Worm (Caenorhabditis elegans): ENCODE results near the gene hrpk-2.

Gene hrpk-2

ce11 chrIII:7986585-7987171 is at the start of gene hrpk-2:
Gene hrpk-2, plus strand, starts transcription at chrIII:7987121.
- TF ChIP-seq lsl-1 (GFP tag; optimal IDR thresholded peaks at IDR 0.05) (peak; percentile 81), ztf-26 (tag; optimal IDR thresholded peaks at IDR 0.05) (no peak), nhr-27 (tag; optimal IDR thresholded peaks at IDR 0.05) (no peak), F39B2.1 (GFP tag; IDR thresholded peaks at IDR 0.05) (no peak), zim-3 (tag; optimal IDR thresholded peaks at IDR 0.05) (no peak), F52B5.7 (tag; optimal IDR thresholded peaks at IDR 0.05) (no peak), dpff-1 (tag; optimal IDR thresholded peaks at IDR 0.05) (no peak), aptf-3 (GFP tag; IDR thresholded peaks at IDR 0.05) (no peak), mcd-1 (GFP tag; IDR thresholded peaks at IDR 0.05) (no peak), hrde-1 (tag; optimal IDR thresholded peaks at IDR 0.05; ENCODE audit: borderline replicate concordance) (no peak), fkh-3 (tag; optimal IDR thresholded peaks at IDR 0.05) (no peak), F33H1.4 (GFP tag; IDR thresholded peaks at IDR 0.05) (peak; percentile 73), F49E8.2 (tag; optimal IDR thresholded peaks at IDR 0.05; ENCODE audit: insufficient read depth) (no peak), ceh-100 (GFP tag; IDR thresholded peaks at IDR 0.05) (no peak), efl-1 (GFP tag; optimal IDR thresholded peaks at IDR 0.05) (no peak), pbrm-1 (GFP tag; IDR thresholded peaks at IDR 0.05) (no peak), xnd-1 (tag; optimal IDR thresholded peaks at IDR 0.05) (peak; percentile 27), snpc-3.4 (tag; optimal IDR thresholded peaks at IDR 0.05) (peak; percentile 28), madf-6 (GFP tag; IDR thresholded peaks at IDR 0.05) (peak; percentile 65; the same call in 1 of the 2 replicates), lin-35 (GFP tag; optimal IDR thresholded peaks at IDR 0.05) (no peak), dox-1 (GFP tag; IDR thresholded peaks at IDR 0.05) (no peak), attf-5 (GFP tag; optimal IDR thresholded peaks at IDR 0.05) (no peak), attf-3 (GFP tag; conservative IDR thresholded peaks at IDR 0.05) (no peak), B0019.2 (GFP tag; conservative IDR thresholded peaks at IDR 0.05) (peak; percentile 19; the same call in 1 of the 2 replicates), ztf-25 (GFP tag; IDR thresholded peaks at IDR 0.05) (no peak)

ce11 chrIII:7937548-7937947 is 49.4 kb upstream of the hrpk-2 start, which contains the start of gene C29E4.10:
Gene C29E4.10, plus strand, starts transcription at chrIII:7937848.
- TF ChIP-seq somi-1 (GFP tag; optimal IDR thresholded peaks at IDR 0.05) (no peak), Y53F4B.3 (GFP tag; IDR thresholded peaks at IDR 0.05) (no peak), cebp-2 (GFP tag; IDR thresholded peaks at IDR 0.05) (no peak), B0035.1 (tag; optimal IDR thresholded peaks at IDR 0.05) (no peak), ztf-18 (tag; optimal IDR thresholded peaks at IDR 0.05) (no peak), pha-4 (tag; optimal IDR thresholded peaks at IDR 0.05) (no peak), attf-5 (GFP tag; optimal IDR thresholded peaks at IDR 0.05) (no peak), F55B11.4 (tag; optimal IDR thresholded peaks at IDR 0.05; ENCODE audit: borderline replicate concordance, insufficient read depth) (no peak), lir-1 (GFP tag; conservative IDR thresholded peaks at IDR 0.05) (no peak), F52B5.7 (tag; optimal IDR thresholded peaks at IDR 0.05) (no peak), rec-8 (tag; optimal IDR thresholded peaks at IDR 0.05) (no peak), him-1 (tag; optimal IDR thresholded peaks at IDR 0.05) (no peak), nfyb-1 (GFP tag; IDR thresholded peaks at IDR 0.05) (no peak)

ce11 chrIII:7940819-7941218 is 46.1 kb upstream of the hrpk-2 start, which contains the start of gene C29E4.12:
Gene C29E4.12, plus strand, starts transcription at chrIII:7941151.
- peak; percentile 74 for TF ChIP-seq attf-5 (GFP tag; optimal IDR thresholded peaks at IDR 0.05)
- TF ChIP-seq rec-8 (tag; optimal IDR thresholded peaks at IDR 0.05): no peak
- TF ChIP-seq lin-35 (GFP tag; optimal IDR thresholded peaks at IDR 0.05): peak in 1 of 3 experiments; percentile 90
- peak; percentile 12 for TF ChIP-seq F23B12.7 (tag; optimal IDR thresholded peaks at IDR 0.05; ENCODE audit: insufficient read depth)
- TF ChIP-seq dpl-1 (GFP tag; optimal IDR thresholded peaks at IDR 0.05): peak; percentile 65
- no peak for TF ChIP-seq tbp1 (GFP tag; optimal IDR thresholded peaks at IDR 0.05)
- TF ChIP-seq attf-3 (GFP tag; conservative IDR thresholded peaks at IDR 0.05): peak; percentile 99
- no peak for TF ChIP-seq hmg-1.2 (GFP tag; IDR thresholded peaks at IDR 0.05)
- TF ChIP-seq lin-54 (GFP tag; optimal IDR thresholded peaks at IDR 0.05): peak; percentile 94
- peak; percentile 58 for TF ChIP-seq mcd-1 (GFP tag; IDR thresholded peaks at IDR 0.05)
- TF ChIP-seq K12H6.12 (tag; optimal IDR thresholded peaks at IDR 0.05): no peak
- TF ChIP-seq F39B2.1 (GFP tag; IDR thresholded peaks at IDR 0.05): no peak
- no peak for TF ChIP-seq F49E8.2 (tag; optimal IDR thresholded peaks at IDR 0.05; ENCODE audit: insufficient read depth)
- peak; percentile 5 for TF ChIP-seq lsl-1 (GFP tag; optimal IDR thresholded peaks at IDR 0.05)
- TF ChIP-seq zfh-2 (GFP tag; conservative IDR thresholded peaks at IDR 0.05): no peak
- no peak for TF ChIP-seq nfya-1 (tag; optimal IDR thresholded peaks at IDR 0.05; ENCODE audit: borderline replicate concordance, insufficient read depth)
- TF ChIP-seq repo-1 (tag; optimal IDR thresholded peaks at IDR 0.05): no peak

All from whole organism, young adult.